Fruit fly (Drosophila melanogaster) whole organism, embryonic: ENCODE results near the gene CG7739.

Experiments used
- Bgb ChIP-seq: fragments of 200-800 bp; sonication (Bioruptor generic); IDR thresholded peaks from 2 replicates; pipeline ENCODE4 v1.3.6; 2022; ENCODE audit warnings: missing biosample characterization, missing genetic modification characterization; ENCODE audit not compliant: partially characterized antibody
- CG10462 ChIP-seq: fragments of 200-800 bp; sonication (Bioruptor generic); optimal IDR thresholded peaks from 2 replicates; lab custom pipeline; 2016; ENCODE audit warnings: missing biosample characterization, missing genetic modification characterization
- CG11247 ChIP-seq: fragments of 200-800 bp; sonication (Bioruptor generic); IDR thresholded peaks from 2 replicates; pipeline ENCODE4 v1.3.6; 2022; ENCODE audit warnings: missing biosample characterization, missing genetic modification characterization
- CG1233 ChIP-seq: fragments of 200-800 bp; sonication (Bioruptor generic); optimal IDR thresholded peaks from 4 replicates; lab custom pipeline; 2018; ENCODE audit warnings: missing biosample characterization, mild to moderate bottlenecking, missing genetic modification characterization
- CG12744 ChIP-seq: fragments of 200-800 bp; sonication (Bioruptor generic); optimal IDR thresholded peaks from 2 replicates; lab custom pipeline; 2016; ENCODE audit warnings: missing biosample characterization, missing genetic modification characterization
- CG13894 ChIP-seq: fragments of 200-800 bp; sonication (Bioruptor generic); optimal IDR thresholded peaks from 3 replicates; lab custom pipeline; 2018; ENCODE audit warnings: missing biosample characterization, mild to moderate bottlenecking, missing genetic modification characterization, moderate library complexity
- CG16863 ChIP-seq: fragments of 200-800 bp; sonication (Bioruptor generic); optimal IDR thresholded peaks from 3 replicates; lab custom pipeline; 2016; ENCODE audit warnings: missing biosample characterization, missing genetic modification characterization
- CG3163 ChIP-seq: fragments of 200-800 bp; sonication (Bioruptor generic); optimal IDR thresholded peaks from 3 replicates; lab custom pipeline; 2016; ENCODE audit warnings: missing biosample characterization, missing genetic modification characterization
- CG42726 ChIP-seq: fragments of 200-800 bp; sonication (Bioruptor generic); IDR thresholded peaks from 2 replicates; pipeline ENCODE4 v1.3.6; 2022; ENCODE audit warnings: missing biosample characterization, missing genetic modification characterization; ENCODE audit not compliant: partially characterized antibody
- CG5180 ChIP-seq: fragments of 200-800 bp; sonication (Bioruptor generic); optimal IDR thresholded peaks from 3 replicates; lab custom pipeline; 2017; ENCODE audit warnings: missing biosample characterization, missing genetic modification characterization, mild to moderate bottlenecking, moderate library complexity, missing genetic modification reagents
- CG7271 ChIP-seq: fragments of 200-800 bp; sonication (Bioruptor generic); optimal IDR thresholded peaks from 2 replicates; lab custom pipeline; 2018; ENCODE audit warnings: missing biosample characterization, mild to moderate bottlenecking, missing genetic modification characterization, moderate library complexity
- CG8290 ChIP-seq, 3 experiments: fragments of 200-800 bp; sonication (Bioruptor generic); optimal IDR thresholded peaks; 2 replicates each; lab custom pipeline; 2016 to 2019; ENCODE audit warnings: missing biosample characterization in 3 of 3, missing genetic modification characterization in 3 of 3, mild to moderate bottlenecking in 2 of 3, moderate library complexity in 1 of 3
- CHES-1-like ChIP-seq: fragments of 200-800 bp; sonication (Bioruptor generic); optimal IDR thresholded peaks from 2 replicates; lab custom pipeline; 2016; ENCODE audit warnings: missing biosample characterization, missing genetic modification characterization
- Dll ChIP-seq: fragments of 200-800 bp; sonication (Bioruptor generic); IDR thresholded peaks from 4 replicates; pipeline ENCODE4 v1.3.6; 2022; ENCODE audit warnings: missing biosample characterization, missing genetic modification characterization; ENCODE audit not compliant: partially characterized antibody
- E2f1 ChIP-seq: fragments of 200-800 bp; sonication (Bioruptor generic); IDR thresholded peaks from 2 replicates; pipeline ENCODE4 v1.3.6; 2022; ENCODE audit warnings: missing biosample characterization, missing genetic modification characterization
- MTF-1 ChIP-seq: fragments of 200-800 bp; sonication (Bioruptor generic); optimal IDR thresholded peaks from 2 replicates; lab custom pipeline; 2018; ENCODE audit warnings: missing biosample characterization, mild to moderate bottlenecking, missing genetic modification characterization, borderline replicate concordance
- Max ChIP-seq: fragments of 200-800 bp; sonication (Bioruptor generic); optimal IDR thresholded peaks from 2 replicates; lab custom pipeline; 2016; ENCODE audit warnings: missing biosample characterization, mild to moderate bottlenecking, missing genetic modification characterization
- Meics ChIP-seq: fragments of 200-800 bp; sonication (Bioruptor generic); optimal IDR thresholded peaks from 2 replicates; lab custom pipeline; 2017; ENCODE audit warnings: missing biosample characterization, mild to moderate bottlenecking, missing genetic modification characterization
- Nf-YB ChIP-seq: fragments of 200-800 bp; sonication (Bioruptor generic); optimal IDR thresholded peaks from 3 replicates; lab custom pipeline; 2019; ENCODE audit warnings: missing biosample characterization, mild to moderate bottlenecking, missing genetic modification characterization, moderate library complexity
- Nf-YC ChIP-seq: fragments of 200-800 bp; optimal IDR thresholded peaks from 3 replicates; lab custom pipeline; 2019; ENCODE audit warnings: missing biosample characterization, mild to moderate bottlenecking, missing genetic modification characterization, moderate library complexity
- Scr ChIP-seq: fragments of 200-800 bp; sonication (Bioruptor generic); IDR thresholded peaks from 2 replicates; pipeline ENCODE4 v1.3.6; 2022; ENCODE audit warnings: missing biosample characterization, missing genetic modification characterization; ENCODE audit not compliant: partially characterized antibody
- Trl ChIP-seq, 3 experiments: fragments of >200 bp in 2 of 3; fragments of 200-800 bp in 1 of 3; sonication (Bioruptor generic) in 1 of 3; optimal IDR thresholded peaks; 2 replicates in 1 of 3; 3 replicates in 2 of 3; lab custom pipeline; 2016 to 2017; ENCODE audit warnings: missing biosample characterization in 1 of 3, missing genetic modification characterization in 1 of 3
- abd-A ChIP-seq: fragments of 200-800 bp; sonication (Bioruptor generic); optimal IDR thresholded peaks from 3 replicates; lab custom pipeline; 2019; ENCODE audit warnings: missing biosample characterization, mild to moderate bottlenecking, missing genetic modification characterization, moderate library complexity
- amos ChIP-seq: fragments of 200-800 bp; sonication (Bioruptor generic); IDR thresholded peaks from 2 replicates; pipeline ENCODE4 v1.3.6; 2022; ENCODE audit warnings: missing biosample characterization, missing genetic modification characterization; ENCODE audit not compliant: partially characterized antibody
- aop ChIP-seq: fragments of 200-800 bp; sonication (Bioruptor generic); IDR thresholded peaks from 2 replicates; pipeline ENCODE4 v1.3.6; 2022; ENCODE audit warnings: missing biosample characterization, missing genetic modification characterization
- cg ChIP-seq: fragments of 200-800 bp; sonication (Bioruptor generic); optimal IDR thresholded peaks from 3 replicates; lab custom pipeline; 2019; ENCODE audit warnings: missing biosample characterization, mild to moderate bottlenecking, missing genetic modification characterization, moderate library complexity
- crp ChIP-seq, 2 experiments: fragments of 200-800 bp; sonication (Bioruptor generic); optimal IDR thresholded peaks; 2 replicates in 1 of 2; 3 replicates in 1 of 2; lab custom pipeline; 2017; ENCODE audit warnings: missing biosample characterization in 2 of 2, missing genetic modification characterization in 2 of 2, mild to moderate bottlenecking in 1 of 2, moderate library complexity in 1 of 2
- exex ChIP-seq: fragments of 200-800 bp; sonication (Bioruptor generic); optimal IDR thresholded peaks from 4 replicates; lab custom pipeline; 2018; ENCODE audit warnings: missing biosample characterization, mild to moderate bottlenecking, missing genetic modification characterization, moderate library complexity
- fu2 ChIP-seq: fragments of 200-800 bp; sonication (Bioruptor generic); optimal IDR thresholded peaks from 2 replicates; lab custom pipeline; 2016; ENCODE audit warnings: missing biosample characterization, missing genetic modification characterization
- gem ChIP-seq: fragments of 200-800 bp; sonication (Bioruptor generic); optimal IDR thresholded peaks from 2 replicates; lab custom pipeline; 2019; ENCODE audit warnings: missing biosample characterization, mild to moderate bottlenecking, missing genetic modification characterization, moderate library complexity
- h ChIP-seq: fragments of >200 bp; optimal IDR thresholded peaks from 2 replicates; lab custom pipeline; 2017
- hth ChIP-seq: fragments of >200 bp; optimal IDR thresholded peaks from 2 replicates; lab custom pipeline; 2017; ENCODE audit warnings: inconsistent platforms
- jing ChIP-seq: fragments of 200-800 bp; sonication (Bioruptor generic); optimal IDR thresholded peaks from 2 replicates; lab custom pipeline; 2018; ENCODE audit warnings: missing biosample characterization, mild to moderate bottlenecking, missing genetic modification characterization
- kah ChIP-seq: fragments of 200-800 bp; sonication (Bioruptor generic); optimal IDR thresholded peaks from 2 replicates; lab custom pipeline; 2018; ENCODE audit warnings: missing biosample characterization, mild to moderate bottlenecking, missing genetic modification characterization
- kni ChIP-seq: fragments of 200-800 bp; sonication (Bioruptor generic); optimal IDR thresholded peaks from 3 replicates; lab custom pipeline; 2017; ENCODE audit warnings: mild to moderate bottlenecking, missing biosample characterization, missing genetic modification reagents, missing genetic modification characterization
- lov ChIP-seq, 2 experiments: fragments of 200-800 bp in 1 of 2; fragments of >200 bp in 1 of 2; sonication (Bioruptor generic) in 1 of 2; IDR thresholded peaks in 1 of 2; optimal IDR thresholded peaks in 1 of 2; 2 replicates in 1 of 2; 3 replicates in 1 of 2; pipeline versions ENCODE4 v1.3.6 to Lab custom; 2017 to 2022; ENCODE audit warnings: missing biosample characterization in 1 of 2, missing genetic modification characterization in 1 of 2
- nerfin-1 ChIP-seq: fragments of 200-800 bp; sonication (Bioruptor generic); optimal IDR thresholded peaks from 3 replicates; lab custom pipeline; 2019; ENCODE audit warnings: missing biosample characterization, mild to moderate bottlenecking, missing genetic modification characterization, moderate library complexity
- nom ChIP-seq: fragments of 200-800 bp; sonication (Bioruptor generic); optimal IDR thresholded peaks from 2 replicates; lab custom pipeline; 2017; ENCODE audit warnings: missing biosample characterization, missing genetic modification characterization, mild to moderate bottlenecking, moderate library complexity, missing genetic modification reagents
- pum ChIP-seq: fragments of 200-800 bp; sonication (Bioruptor generic); optimal IDR thresholded peaks from 2 replicates; lab custom pipeline; 2016; ENCODE audit warnings: missing biosample characterization, missing genetic modification characterization
- scrt ChIP-seq: fragments of 200-800 bp; sonication (Bioruptor generic); optimal IDR thresholded peaks from 2 replicates; lab custom pipeline; 2018; ENCODE audit warnings: missing biosample characterization, mild to moderate bottlenecking, missing genetic modification characterization, moderate library complexity
- sens ChIP-seq: fragments of 200-800 bp; sonication (Bioruptor generic); peaks from one replicate; lab custom pipeline; 2016; ENCODE audit warnings: missing biosample characterization, missing genetic modification characterization
- sens-2 ChIP-seq: fragments of 200-800 bp; sonication (Bioruptor generic); IDR thresholded peaks from 2 replicates; pipeline ENCODE4 v1.3.6; 2022; ENCODE audit warnings: missing biosample characterization, missing genetic modification characterization
- sqz ChIP-seq: fragments of 200-800 bp; sonication (Bioruptor generic); optimal IDR thresholded peaks from 3 replicates; lab custom pipeline; 2018; ENCODE audit warnings: missing biosample characterization, mild to moderate bottlenecking, missing genetic modification characterization
- vvl ChIP-seq: fragments of 200-800 bp; sonication (Bioruptor generic); IDR thresholded peaks from 2 replicates; pipeline ENCODE4 v1.3.6; 2022; ENCODE audit warnings: missing biosample characterization, missing genetic modification characterization
- zfh1 ChIP-seq: fragments of 200-800 bp; sonication (Bioruptor generic); IDR thresholded peaks from 3 replicates; pipeline ENCODE4 v1.3.6; 2022; ENCODE audit warnings: missing biosample characterization, missing genetic modification characterization

The CG7739 gene

dm6 chr3L:15536550-15536949 lies 26.3 kb downstream of the CG7739 start (continued):
- TF ChIP-seq E2f1 (GFP tag; lab: Robert Waterston, UW), result no peak
- no peak for TF ChIP-seq pum (GFP tag; lab: Kevin White, UChicago)
- TF ChIP-seq exex (tag; lab: Kevin White, UChicago), result peak; percentile 35
- TF ChIP-seq fu2 (GFP tag; lab: Kevin White, UChicago), result no peak
- no peak for TF ChIP-seq Nf-YB (GFP tag; lab: Kevin White, UChicago)
- no peak for TF ChIP-seq Meics (GFP tag; lab: Kevin White, UChicago)
- TF ChIP-seq, all 482 proteins: peak for 3

dm6 chr3L:15535800-15536225 lies 27.1 kb downstream of the CG7739 start:
- peak; percentile 42 for TF ChIP-seq Nf-YC (tag; lab: Kevin White, UChicago)
- no peak for TF ChIP-seq Max (GFP tag; lab: Kevin White, UChicago)
- peak; percentile 56 for TF ChIP-seq abd-A (tag; lab: Kevin White, UChicago)
- peak; percentile 70 for TF ChIP-seq kni (GFP tag; lab: Kevin White, UChicago)
- TF ChIP-seq CG11247 (GFP tag; lab: Robert Waterston, UW), result no peak
- TF ChIP-seq zfh1 (GFP tag; lab: Robert Waterston, UW), result 0 out of 3 replicates have a peak, but pooled peaks have one; percentile 16
- TF ChIP-seq sqz (GFP tag; lab: Kevin White, UChicago), result peak; percentile 56
- TF ChIP-seq nerfin-1 (tag; lab: Kevin White, UChicago), result peak; percentile 53
- TF ChIP-seq CHES-1-like (GFP tag; lab: Kevin White, UChicago), result no peak
- TF ChIP-seq Trl (optimal IDR thresholded peaks at IDR 0.05; lab: Kevin White, UChicago), result peak; percentile 53 to 57
- TF ChIP-seq Trl (GFP tag; optimal IDR thresholded peaks at IDR 0.05; lab: Kevin White, UChicago), result no peak
- TF ChIP-seq CG3163 (GFP tag; lab: Kevin White, UChicago), result peak; percentile 75
- peak; percentile 95 for TF ChIP-seq scrt (GFP tag; lab: Kevin White, UChicago)
- no peak for TF ChIP-seq CG10462 (GFP tag; lab: Kevin White, UChicago)
- no peak for TF ChIP-seq Bgb (GFP tag; lab: Robert Waterston, UW)
- TF ChIP-seq Nf-YB (GFP tag; lab: Kevin White, UChicago), result peak; percentile 47
- peak; percentile 5 for TF ChIP-seq CG13894
- TF ChIP-seq jing (GFP tag; lab: Kevin White, UChicago), result no peak
- TF ChIP-seq CG5180, result peak; percentile 54
- peak; percentile 52 for TF ChIP-seq nom (GFP tag; lab: Kevin White, UChicago)
- no peak for TF ChIP-seq CG12744 (GFP tag; lab: Kevin White, UChicago)
- peak; percentile 38 for TF ChIP-seq sens (GFP tag; lab: Kevin White, UChicago)
- TF ChIP-seq exex (tag; lab: Kevin White, UChicago), result no peak
- TF ChIP-seq cg (GFP tag; lab: Kevin White, UChicago), result peak; percentile 86
- peak; percentile 83 for TF ChIP-seq kah (GFP tag; lab: Kevin White, UChicago)
- no peak for TF ChIP-seq sens-2 (GFP tag; lab: Robert Waterston, UW)
- no peak for TF ChIP-seq gem (tag; lab: Kevin White, UChicago)
- no peak for TF ChIP-seq crp (GFP tag; optimal IDR thresholded peaks at IDR 0.05; lab: Kevin White, UChicago)

- TF ChIP-seq MTF-1 (peak; percentile 13), Scr (GFP tag; lab: Robert Waterston, UW) (peak; percentile 21; the same call in 1 of the 2 replicates), CG1233 (no peak), CG8290 (GFP tag; optimal IDR thresholded peaks at IDR 0.05; lab: Kevin White, UChicago) (no peak), CG8290 (tag; optimal IDR thresholded peaks at IDR 0.05; lab: Kevin White, UChicago) (peak in 1 of 2 experiments; percentile 20), lov (optimal IDR thresholded peaks at IDR 0.05; lab: Kevin White, UChicago) (no peak), lov (GFP tag; IDR thresholded peaks at IDR 0.05; lab: Robert Waterston, UW) (no peak), CG7271 (tag; lab: Kevin White, UChicago) (no peak), h (lab: Kevin White, UChicago) (no peak), hth (lab: Kevin White, UChicago) (no peak), Dll (GFP tag; lab: Robert Waterston, UW) (0 out of 4 replicates have a peak, but pooled peaks have one; percentile 15), CG16863 (no peak), aop (GFP tag; lab: Robert Waterston, UW) (no peak), CG42726 (GFP tag; lab: Robert Waterston, UW) (peak; percentile 7; the same call in 1 of the 2 replicates), vvl (GFP tag; lab: Robert Waterston, UW) (peak; percentile 37; the same call in 1 of the 2 replicates), amos (GFP tag; lab: Robert Waterston, UW) (no peak), Bgb (GFP tag; lab: Robert Waterston, UW) (peak; percentile 30; the same call in 1 of the 2 replicates)
These were observed 27.7 kb downstream of the CG7739 start, which contains the start of gene CrebA for dm6 chr3L:15535228-15535598. Gene CrebA, plus strand, starts transcription at chr3L:15535395.
